Worm (Caenorhabditis elegans) whole organism, L4 larva: ENCODE data around the gene pas-7.

Source experiments
- aha-1 ChIP-seq: fragments of 150-350 bp; peaks from one replicate; lab custom pipeline; 2014; ENCODE audit warnings: missing biosample characterization, missing genetic modification characterization
- mep-1 ChIP-seq: fragments of 150-350 bp; sonication (generic microtip); optimal IDR thresholded peaks from 3 replicates; lab custom pipeline; 2014; ENCODE audit warnings: missing biosample characterization, missing genetic modification characterization

ce11 chrII:10105604-10106003 is 6.0 kb upstream of the pas-7 start, which contains the start of gene ZK945.4:
- TF ChIP-seq mep-1 (tag; lab: Kevin White, UChicago) = no peak
- no peak for TF ChIP-seq aha-1 (tag; lab: Kevin White, UChicago)
